Worm (Caenorhabditis elegans): Measurements from ENCODE around the gene klf-2.
"Not testable (repeated sequence)": the region's sequence is repeated elsewhere in the genome, so short reads cannot be mapped to it uniquely, and the experiment has no call there.

Gene klf-2

DNA sequence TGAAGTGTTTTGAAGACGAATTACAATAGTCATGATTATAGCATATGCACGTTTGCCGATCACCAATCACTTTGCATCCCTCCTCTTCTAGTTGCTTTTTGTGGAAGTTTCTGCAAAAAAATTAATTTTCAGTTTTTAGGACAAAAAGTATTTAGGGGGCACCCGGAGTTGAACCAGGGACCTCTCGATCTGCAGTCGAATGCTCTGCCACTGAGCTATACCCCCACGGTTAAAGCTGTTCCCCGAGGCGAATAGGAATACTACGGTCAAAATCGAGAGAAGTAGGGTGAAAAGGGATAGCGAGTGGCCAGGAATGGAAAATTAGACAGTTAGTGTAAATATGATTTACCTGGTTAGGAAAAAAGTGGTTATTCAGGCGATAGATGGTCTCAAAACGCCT lies 8.5 kb downstream of the klf-2 start (continued):
- TF ChIP-seq hlh-17 (GFP tag; optimal IDR thresholded peaks at IDR 0.05; ENCODE audit: borderline replicate concordance) (no peak), nhr-11 (tag; optimal IDR thresholded peaks at IDR 0.05) (no peak), nhr-47 (tag; optimal IDR thresholded peaks at IDR 0.05) (peak; percentile 67), nhr-85 (tag) (no peak), vab-15 (tag; optimal IDR thresholded peaks at IDR 0.05) (no peak), alr-1 (tag; optimal IDR thresholded peaks at IDR 0.05; ENCODE audit: borderline replicate concordance) (no peak), tbx-2 (tag; optimal IDR thresholded peaks at IDR 0.05) (peak; percentile 10), aly-2 (tag; optimal IDR thresholded peaks at IDR 0.05) (no peak), ceh-90 (tag; optimal IDR thresholded peaks at IDR 0.05) (no peak), pqm-1 (tag; optimal IDR thresholded peaks at IDR 0.05) (no peak), dsc-1 (tag; optimal IDR thresholded peaks at IDR 0.05) (peak; percentile 6), nhr-19 (GFP tag; conservative IDR thresholded peaks at IDR 0.05) (peak; percentile 30; the same call in 1 of the 2 replicates), F16B12.6 (tag; optimal IDR thresholded peaks at IDR 0.05) (no peak), hpl-2 (GFP tag; optimal IDR thresholded peaks at IDR 0.05) (peak; percentile 6), mef-2 (tag; optimal IDR thresholded peaks at IDR 0.05) (no peak), blmp-1 (tag; optimal IDR thresholded peaks at IDR 0.05) (no peak), sptf-1 (tag; optimal IDR thresholded peaks at IDR 0.05) (no peak), fkh-8 (tag; optimal IDR thresholded peaks at IDR 0.05) (peak; percentile 9), nhr-20 (tag; optimal IDR thresholded peaks at IDR 0.05) (peak; percentile 45), efl-1 (optimal IDR thresholded peaks at IDR 0.05) (peak; percentile 2 to 18), efl-1 (GFP tag; optimal IDR thresholded peaks at IDR 0.05 in 1 of 2) (peak in 1 of 2 experiments; percentile 91), nhr-28 (tag; optimal IDR thresholded peaks at IDR 0.05) (no peak), fkh-4 (tag; optimal IDR thresholded peaks at IDR 0.05; ENCODE audit: borderline replicate concordance) (no peak), lin-15B (tag; optimal IDR thresholded peaks at IDR 0.05) (no peak), unc-98 (GFP tag; IDR thresholded peaks at IDR 0.05) (no peak), dpl-1 (GFP tag; optimal IDR thresholded peaks at IDR 0.05) (peak in 1 of 3 experiments; percentile 17), lin-13 (GFP tag; optimal IDR thresholded peaks at IDR 0.05) (no peak), ztf-4 (tag; optimal IDR thresholded peaks at IDR 0.05) (no peak), lir-3 (tag; optimal IDR thresholded peaks at IDR 0.05; ENCODE audit: poor library complexity) (no peak), snpc-4 (tag; optimal IDR thresholded peaks at IDR 0.05) (peak; percentile 15), nhr-84 (tag; optimal IDR thresholded peaks at IDR 0.05) (no peak), C04F5.9 (tag; optimal IDR thresholded peaks at IDR 0.05) (no peak), unc-130 (tag; optimal IDR thresholded peaks at IDR 0.05) (no peak), egl-13 (tag; optimal IDR thresholded peaks at IDR 0.05) (no peak)

DNA sequence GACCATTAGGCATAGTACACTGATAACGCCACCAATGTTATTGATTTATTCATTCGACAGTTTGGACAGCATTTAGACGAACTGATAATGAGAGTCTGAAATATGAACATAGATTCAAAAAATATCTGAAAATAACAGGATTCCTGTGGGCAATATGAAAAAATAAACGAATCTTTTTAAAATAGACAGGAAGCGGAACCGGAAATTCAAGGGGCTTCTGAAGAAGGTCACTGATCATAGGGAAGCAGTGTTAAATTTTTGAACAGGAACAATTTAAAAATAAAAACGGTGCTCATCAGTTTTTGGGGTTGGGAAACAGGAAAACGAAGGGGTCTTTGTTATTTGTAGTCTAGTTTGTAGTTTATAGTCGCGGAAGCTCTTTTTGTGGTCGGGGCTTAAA lies 12.8 kb downstream of the klf-2 start, which contains the start of gene F53F8.7:
Gene F53F8.7, minus strand, starts transcription at position 101 of the 400 bp plus-strand sequence.
- TF ChIP-seq nhr-20 (tag; optimal IDR thresholded peaks at IDR 0.05) (no peak), C04F5.9 (tag; optimal IDR thresholded peaks at IDR 0.05) (no peak), jun-1 (tag; optimal IDR thresholded peaks at IDR 0.05) (no peak), nhr-77 (tag; optimal IDR thresholded peaks at IDR 0.05) (no peak), C16A3.4 (tag; optimal IDR thresholded peaks at IDR 0.05) (no peak), egl-27 (tag; optimal IDR thresholded peaks at IDR 0.05) (no peak), rnt-1 (tag; optimal IDR thresholded peaks at IDR 0.05) (no peak), egl-13 (tag; optimal IDR thresholded peaks at IDR 0.05) (no peak), swsn-7 (tag; optimal IDR thresholded peaks at IDR 0.05) (no peak), zip-4 (GFP tag; optimal IDR thresholded peaks at IDR 0.05) (no peak)

DNA sequence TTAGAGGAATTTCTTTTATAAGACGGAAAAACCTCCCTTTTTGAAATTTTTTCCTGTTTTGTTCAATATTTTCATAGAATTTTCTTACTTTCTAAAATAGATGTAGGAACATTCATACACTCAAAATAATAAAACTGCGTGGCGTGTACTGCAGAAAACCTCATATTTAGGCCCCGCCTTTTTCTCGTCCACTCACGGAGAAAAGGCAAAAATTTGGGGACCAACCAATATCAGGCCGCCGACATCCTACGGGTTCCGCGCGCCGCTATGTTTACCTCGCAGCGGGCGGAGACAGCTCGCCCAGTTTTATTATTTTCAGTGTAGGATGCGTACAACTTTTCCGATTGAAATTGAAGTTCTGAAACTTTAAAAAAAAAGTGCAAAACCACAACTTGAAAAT lies 13.4 kb downstream of the klf-2 start:
- TF ChIP-seq efl-1 (optimal IDR thresholded peaks at IDR 0.05), result not testable (repeated sequence)
- TF ChIP-seq efl-1 (GFP tag; optimal IDR thresholded peaks at IDR 0.05 in 1 of 2) (peak in 1 of 2 experiments; percentile 78), lin-14 (GFP tag; optimal IDR thresholded peaks at IDR 0.05) (peak; percentile 2), nhr-47 (tag; optimal IDR thresholded peaks at IDR 0.05) (peak; percentile 37), nhr-19 (GFP tag; conservative IDR thresholded peaks at IDR 0.05) (peak; percentile 37), nhr-71 (tag; optimal IDR thresholded peaks at IDR 0.05) (peak; percentile 34), snpc-4 (tag; optimal IDR thresholded peaks at IDR 0.05) (peak; percentile 91)
